Fruit fly (Drosophila melanogaster): Measurements from ENCODE around the gene Lgr4.

DNA sequence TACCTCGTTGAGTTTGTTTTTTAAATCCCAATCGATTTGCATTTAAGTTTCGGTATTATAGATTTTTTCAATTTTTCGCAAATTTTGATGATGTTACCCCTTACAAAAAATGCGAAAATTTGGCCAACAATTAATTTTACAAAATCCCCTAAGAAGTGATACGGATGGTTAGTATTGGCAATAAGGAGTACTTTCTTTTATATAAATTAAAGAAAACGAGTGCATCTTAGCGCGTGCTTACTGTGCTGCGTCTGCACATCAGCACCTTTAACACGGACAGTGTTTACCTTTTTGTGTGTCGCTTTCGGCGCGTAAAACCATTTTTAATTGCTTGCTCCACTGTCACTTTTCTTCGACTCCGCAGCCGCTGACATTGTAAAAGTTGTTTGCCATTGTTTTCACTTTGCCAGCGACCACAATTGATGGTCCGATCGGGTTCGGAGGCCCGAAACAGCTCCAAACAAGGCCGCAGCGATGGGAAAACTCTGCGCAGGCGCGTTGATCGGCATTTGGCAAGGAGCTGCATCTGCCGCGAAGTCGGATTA, 75.0 kb downstream of the Lgr4 start:
- TF ChIP-seq usp (GFP tag; optimal IDR thresholded peaks at IDR 0.05) (no peak), psq (optimal IDR thresholded peaks at IDR 0.05) (no peak), CG8478 (optimal IDR thresholded peaks at IDR 0.05) (no peak), EcR (GFP tag; optimal IDR thresholded peaks at IDR 0.05) (no peak)
